Fruit fly (Drosophila melanogaster) whole organism, pupa: ENCODE data around the gene Naa80.

Experiments used
- CG10348 ChIP-seq: fragments of 200-800 bp; sonication (Bioruptor generic); IDR thresholded peaks from 2 replicates; pipeline ENCODE4 v1.3.6; 2022; ENCODE audit warnings: missing biosample characterization, missing genetic modification characterization
- CG12605 ChIP-seq: fragments of 200-800 bp; sonication (Bioruptor generic); IDR thresholded peaks from 2 replicates; pipeline ENCODE4 v1.3.6; 2022; ENCODE audit warnings: missing biosample characterization, missing genetic modification characterization
- CG13204 ChIP-seq: fragments of 200-800 bp; sonication (Bioruptor generic); optimal IDR thresholded peaks from 2 replicates; lab custom pipeline; 2018; ENCODE audit warnings: missing biosample characterization, mild to moderate bottlenecking, missing genetic modification characterization, moderate library complexity
- CG14655 ChIP-seq: fragments of 200-800 bp; sonication (Bioruptor generic); optimal IDR thresholded peaks from 3 replicates; lab custom pipeline; 2017; ENCODE audit warnings: mild to moderate bottlenecking, missing biosample characterization, missing genetic modification reagents, missing genetic modification characterization
- CG15710 ChIP-seq: fragments of 200-800 bp; sonication (Bioruptor generic); optimal IDR thresholded peaks from 2 replicates; lab custom pipeline; 2018; ENCODE audit warnings: missing biosample characterization, mild to moderate bottlenecking, missing genetic modification characterization, moderate library complexity
- CG17806 ChIP-seq: fragments of 200-800 bp; sonication (Bioruptor generic); optimal IDR thresholded peaks from 2 replicates; lab custom pipeline; 2018; ENCODE audit warnings: missing biosample characterization, mild to moderate bottlenecking, missing genetic modification characterization, moderate library complexity
- CG32121 ChIP-seq: fragments of 200-800 bp; sonication (Bioruptor generic); IDR thresholded peaks from 2 replicates; pipeline ENCODE4 v1.3.6; 2022; ENCODE audit warnings: missing biosample characterization, missing genetic modification characterization
- CG34367 ChIP-seq: fragments of 200-800 bp; sonication (Bioruptor generic); optimal IDR thresholded peaks from 2 replicates; lab custom pipeline; 2018; ENCODE audit warnings: missing biosample characterization, mild to moderate bottlenecking, missing genetic modification characterization
- CG4496 ChIP-seq: fragments of 200-800 bp; sonication (Bioruptor generic); IDR thresholded peaks from 3 replicates; pipeline ENCODE4 v1.3.6; 2022; ENCODE audit warnings: missing biosample characterization, missing genetic modification characterization
- CG8159 ChIP-seq: fragments of 200-800 bp; sonication (Bioruptor generic); optimal IDR thresholded peaks from 3 replicates; lab custom pipeline; 2018; ENCODE audit warnings: missing biosample characterization, mild to moderate bottlenecking, missing genetic modification characterization, moderate library complexity
- CG8301 ChIP-seq: fragments of 200-800 bp; sonication (Bioruptor generic); optimal IDR thresholded peaks from 2 replicates; lab custom pipeline; 2018; ENCODE audit warnings: missing biosample characterization, mild to moderate bottlenecking, missing genetic modification characterization
- CG9948 ChIP-seq: fragments of 200-800 bp; sonication (Bioruptor generic); optimal IDR thresholded peaks from 2 replicates; lab custom pipeline; 2018; ENCODE audit warnings: missing biosample characterization, mild to moderate bottlenecking, missing genetic modification characterization, moderate library complexity
- D1 ChIP-seq: fragments of 200-800 bp; sonication (Bioruptor generic); optimal IDR thresholded peaks from 2 replicates; lab custom pipeline; 2018; ENCODE audit warnings: missing biosample characterization, mild to moderate bottlenecking, missing genetic modification characterization, moderate library complexity
- EcR ChIP-seq: fragments of 200-800 bp; sonication (Bioruptor generic); optimal IDR thresholded peaks from 3 replicates; lab custom pipeline; 2019; ENCODE audit warnings: missing biosample characterization, missing genetic modification characterization, mild to moderate bottlenecking, moderate library complexity, missing genetic modification reagents
- Ets98B ChIP-seq: fragments of 200-800 bp; sonication (Bioruptor generic); IDR thresholded peaks from 2 replicates; pipeline ENCODE4 v1.3.6; 2022; ENCODE audit warnings: missing biosample characterization, missing genetic modification characterization
- Pif1A ChIP-seq: fragments of 200-800 bp; sonication (Bioruptor generic); optimal IDR thresholded peaks from 3 replicates; lab custom pipeline; 2016; ENCODE audit warnings: missing biosample characterization, missing genetic modification characterization
- Pif1B ChIP-seq: fragments of 200-800 bp; sonication (Bioruptor generic); optimal IDR thresholded peaks from 3 replicates; lab custom pipeline; 2016; ENCODE audit warnings: missing biosample characterization, missing genetic modification characterization
- Snoo ChIP-seq: fragments of 200-800 bp; sonication (Bioruptor generic); optimal IDR thresholded peaks from 3 replicates; lab custom pipeline; 2017; ENCODE audit warnings: missing biosample characterization, mild to moderate bottlenecking, missing genetic modification characterization, inconsistent platforms
- fd96Ca ChIP-seq: fragments of 200-800 bp; sonication (Bioruptor generic); IDR thresholded peaks from 3 replicates; pipeline ENCODE4 v1.3.6; 2022; ENCODE audit warnings: missing biosample characterization, missing genetic modification characterization
- gl ChIP-seq: fragments of 200-800 bp; sonication (Bioruptor generic); optimal IDR thresholded peaks from 2 replicates; lab custom pipeline; 2018; ENCODE audit warnings: missing biosample characterization, mild to moderate bottlenecking, missing genetic modification characterization
- rn ChIP-seq: fragments of 200-800 bp; sonication (Bioruptor generic); IDR thresholded peaks from 2 replicates; pipeline ENCODE4 v1.3.6; 2022; ENCODE audit warnings: missing biosample characterization, missing genetic modification characterization

Gene Naa80

dm6 chr3R:9813861-9814260, 46.2 kb downstream of the Naa80 start, which contains the start of gene eloF:
Gene eloF, plus strand, starts transcription at chr3R:9814161.
- TF ChIP-seq Snoo (tag; lab: Kevin White, UChicago) (no peak), CG34367 (tag; lab: Kevin White, UChicago) (no peak), CG17806 (tag; lab: Kevin White, UChicago) (no peak), CG13204 (GFP tag; lab: Kevin White, UChicago) (no peak), EcR (no peak), CG12605 (GFP tag; lab: Robert Waterston, UW) (no peak), CG10348 (GFP tag; lab: Robert Waterston, UW) (no peak), CG32121 (GFP tag; lab: Robert Waterston, UW) (no peak), Ets98B (no peak), Pif1B (GFP tag; lab: Kevin White, UChicago) (no peak), CG8159 (no peak), CG9948 (tag; lab: Kevin White, UChicago) (no peak), CG4496 (GFP tag; lab: Robert Waterston, UW) (no peak), rn (GFP tag; lab: Robert Waterston, UW) (no peak)

dm6 chr3R:9816879-9817278, 49.2 kb downstream of the Naa80 start, which contains the start of gene CG16904:
Gene CG16904, minus strand, starts transcription at chr3R:9816979.
- TF ChIP-seq CG4496 (GFP tag; lab: Robert Waterston, UW), result no peak
- no peak for TF ChIP-seq CG12605 (GFP tag; lab: Robert Waterston, UW)
- TF ChIP-seq CG9948 (tag; lab: Kevin White, UChicago), result no peak
- TF ChIP-seq CG13204 (GFP tag; lab: Kevin White, UChicago), result no peak
- no peak for TF ChIP-seq CG34367 (tag; lab: Kevin White, UChicago)
- TF ChIP-seq fd96Ca (GFP tag; lab: Robert Waterston, UW), result no peak
- TF ChIP-seq D1 (tag; lab: Kevin White, UChicago), result no peak
- TF ChIP-seq CG15710 (tag; lab: Kevin White, UChicago), result no peak
- no peak for TF ChIP-seq CG10348 (GFP tag; lab: Robert Waterston, UW)
- TF ChIP-seq Snoo (tag; lab: Kevin White, UChicago), result no peak
- no peak for TF ChIP-seq rn (GFP tag; lab: Robert Waterston, UW)
- no peak for TF ChIP-seq EcR
- no peak for TF ChIP-seq CG8159
- TF ChIP-seq CG17806 (tag; lab: Kevin White, UChicago), result no peak
- no peak for TF ChIP-seq Pif1B (GFP tag; lab: Kevin White, UChicago)
- TF ChIP-seq CG8301 (tag; lab: Kevin White, UChicago), result no peak

- TF ChIP-seq CG8301 (tag; lab: Kevin White, UChicago), result no peak
- no peak for TF ChIP-seq CG8159
- TF ChIP-seq fd96Ca (GFP tag; lab: Robert Waterston, UW), result no peak
- TF ChIP-seq Snoo (tag; lab: Kevin White, UChicago), result no peak
- TF ChIP-seq CG17806 (tag; lab: Kevin White, UChicago), result no peak
- TF ChIP-seq gl (tag; lab: Kevin White, UChicago), result no peak
- TF ChIP-seq Ets98B, result no peak
- TF ChIP-seq CG14655, result no peak
- no peak for TF ChIP-seq Pif1B (GFP tag; lab: Kevin White, UChicago)
- TF ChIP-seq CG12605 (GFP tag; lab: Robert Waterston, UW), result no peak
- no peak for TF ChIP-seq Pif1A
- TF ChIP-seq D1 (tag; lab: Kevin White, UChicago), result no peak
- TF ChIP-seq CG10348 (GFP tag; lab: Robert Waterston, UW), result no peak
- TF ChIP-seq rn (GFP tag; lab: Robert Waterston, UW), result no peak
- no peak for TF ChIP-seq CG15710 (tag; lab: Kevin White, UChicago)
- TF ChIP-seq CG4496 (GFP tag; lab: Robert Waterston, UW), result no peak
- TF ChIP-seq EcR, result no peak
- TF ChIP-seq CG32121 (GFP tag; lab: Robert Waterston, UW), result no peak
- TF ChIP-seq CG13204 (GFP tag; lab: Kevin White, UChicago), result no peak
- no peak for TF ChIP-seq CG9948 (tag; lab: Kevin White, UChicago)
Measured at dm6 chr3R:9818295-9818694, 50.7 kb downstream of the Naa80 start, which contains the start of gene CG9459. Gene CG9459, minus strand, starts transcription at chr3R:9818395.
